Worm (Caenorhabditis elegans) whole organism, L4 larva: ENCODE measurements around the gene fah-1.

Experiments
- Y5F2A.4 ChIP-seq: fragments of 200-800 bp; sonication (Bioruptor generic); optimal IDR thresholded peaks from 2 replicates; lab custom pipeline; 2018; ENCODE audit warnings: mild to moderate bottlenecking, missing genetic modification characterization, missing compliant biosample characterization
- Y75B8A.6 ChIP-seq: fragments of 200-800 bp; sonication (Bioruptor generic); IDR thresholded peaks from 2 replicates; pipeline ENCODE4 v1.3.6; 2022; ENCODE audit warnings: missing genetic modification reagents, missing genetic modification characterization, missing compliant biosample characterization
- mdl-1 ChIP-seq, 2 experiments: fragments of 150-350 bp in 1 of 2; sonication (generic microtip) in 1 of 2; optimal IDR thresholded peaks; 2 replicates each; lab custom pipeline; 2014 to 2017; ENCODE audit warnings: missing biosample characterization in 2 of 2, missing genetic modification characterization in 2 of 2
- skn-1 ChIP-seq: fragments of 150-350 bp; optimal IDR thresholded peaks from 2 replicates; lab custom pipeline; 2014; ENCODE audit warnings: missing biosample characterization, missing genetic modification characterization

DNA sequence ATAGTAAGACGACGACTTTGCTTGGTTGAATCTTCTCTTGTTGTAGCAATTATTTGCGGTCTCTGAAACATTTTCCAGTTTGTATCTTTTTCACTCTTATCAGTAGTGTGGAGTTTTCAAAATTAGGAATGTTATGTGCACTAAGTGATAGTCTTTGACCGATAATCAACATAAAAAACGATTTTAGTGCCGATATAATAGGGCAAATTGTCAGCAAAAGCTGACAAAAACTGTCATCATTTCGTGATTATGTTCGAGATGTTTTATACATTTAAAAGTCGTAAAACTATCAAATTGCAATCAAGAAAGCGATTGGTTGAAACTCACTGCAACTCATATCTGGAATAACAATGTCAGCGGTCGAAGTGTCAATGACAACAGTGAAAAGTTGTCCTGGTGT is 3.5 kb downstream of the fah-1 start:
- TF ChIP-seq Y5F2A.4 (GFP tag; lab: Kevin White, UChicago) (no peak), mdl-1 (tag; optimal IDR thresholded peaks at IDR 0.05; lab: Kevin White, UChicago) (no peak), Y75B8A.6 (GFP tag; lab: Robert Waterston, UW) (no peak), skn-1 (tag; lab: Kevin White, UChicago) (no peak)
